Fruit fly (Drosophila melanogaster): ENCODE data around the gene CG6287.

Gene CG6287

dm6 chr2L:11155166-11155958 is at the start of gene CG6287:
TSS of gene CG6287 (minus strand) at chr2L:11155721.
- no peak for TF ChIP-seq psq (optimal IDR thresholded peaks at IDR 0.05)
- TF ChIP-seq insv (optimal IDR thresholded peaks at IDR 0.05): no peak
- TF ChIP-seq Sin3A (optimal IDR thresholded peaks at IDR 0.05): no peak
- TF ChIP-seq Myc (optimal IDR thresholded peaks at IDR 0.05): no peak
- no peak for TF ChIP-seq h (optimal IDR thresholded peaks at IDR 0.05)
- TF ChIP-seq ttk (optimal IDR thresholded peaks at IDR 0.05): no peak

DNA sequence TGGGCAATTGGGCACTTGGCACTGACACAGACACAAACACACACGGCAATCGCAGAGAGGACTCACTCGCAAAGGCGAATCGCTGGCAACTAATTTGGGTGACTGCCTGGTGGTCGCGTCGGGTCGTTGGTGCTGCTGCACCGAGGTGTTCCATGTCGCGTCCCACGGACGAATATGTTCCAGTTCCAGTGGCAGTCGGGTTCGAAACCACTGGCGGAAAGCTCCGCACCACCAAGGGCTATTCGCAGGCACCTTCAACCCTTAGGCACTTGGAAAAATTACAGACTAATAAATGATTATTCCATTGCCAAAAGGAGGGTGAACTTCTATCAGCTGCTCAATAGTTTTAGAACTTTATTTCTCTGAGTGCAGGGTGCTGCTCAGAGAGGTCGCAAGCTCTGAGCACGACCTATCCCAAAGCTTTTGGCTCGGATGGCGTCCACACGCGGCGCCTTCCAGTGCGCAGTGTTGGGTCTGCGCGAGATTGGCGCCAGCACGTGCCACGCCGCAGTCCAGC is 48.0 kb upstream of the CG6287 start, which contains the start of gene Ca-beta:
Ca-beta (minus strand) TSS at position 51 of the 517 bp plus-strand sequence.
- TF ChIP-seq h (optimal IDR thresholded peaks at IDR 0.05) (no peak), Myc (optimal IDR thresholded peaks at IDR 0.05) (no peak), insv (optimal IDR thresholded peaks at IDR 0.05) (no peak)

DNA sequence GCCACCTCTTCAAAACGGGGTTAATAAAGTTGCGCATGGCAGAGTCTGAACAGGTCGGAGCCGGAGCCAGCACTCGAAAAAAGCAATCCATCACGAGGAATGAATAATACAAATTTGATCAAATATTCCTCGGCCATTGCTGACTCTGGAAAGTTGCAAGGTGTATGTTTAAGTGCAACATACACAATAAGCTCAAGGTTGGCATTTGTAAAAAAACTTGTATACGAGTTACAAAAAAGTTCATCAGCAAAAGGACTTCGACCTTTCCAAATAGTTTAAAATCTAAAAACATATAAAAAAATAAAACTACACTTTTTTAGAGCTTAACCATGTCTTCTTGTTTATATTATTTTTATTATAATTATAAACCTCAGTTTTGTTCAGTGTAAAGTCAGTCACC is 45.2 kb upstream of the CG6287 start:
- TF ChIP-seq psq (optimal IDR thresholded peaks at IDR 0.05) (no peak), Sin3A (optimal IDR thresholded peaks at IDR 0.05) (no peak), ttk (optimal IDR thresholded peaks at IDR 0.05) (no peak), insv (optimal IDR thresholded peaks at IDR 0.05) (no peak), h (optimal IDR thresholded peaks at IDR 0.05) (no peak), Myc (optimal IDR thresholded peaks at IDR 0.05) (no peak)

dm6 chr2L:11199068-11199467 is 43.5 kb upstream of the CG6287 start:
- no peak for TF ChIP-seq h (optimal IDR thresholded peaks at IDR 0.05)
- TF ChIP-seq insv (optimal IDR thresholded peaks at IDR 0.05): no peak
- no peak for TF ChIP-seq psq (optimal IDR thresholded peaks at IDR 0.05)
- TF ChIP-seq ttk (optimal IDR thresholded peaks at IDR 0.05): no peak

- no peak for TF ChIP-seq Sin3A (optimal IDR thresholded peaks at IDR 0.05)
These were observed 41.3 kb upstream of the CG6287 start for dm6 chr2L:11196781-11197180.

- TF ChIP-seq psq (optimal IDR thresholded peaks at IDR 0.05) (no peak), ttk (optimal IDR thresholded peaks at IDR 0.05) (no peak), insv (optimal IDR thresholded peaks at IDR 0.05) (no peak), h (optimal IDR thresholded peaks at IDR 0.05) (no peak), Sin3A (optimal IDR thresholded peaks at IDR 0.05) (no peak), Myc (optimal IDR thresholded peaks at IDR 0.05) (no peak)
These were observed 40.7 kb upstream of the CG6287 start for dm6 chr2L:11196219-11196618.

dm6 chr2L:11192691-11193090 is 37.2 kb upstream of the CG6287 start:
- no peak for TF ChIP-seq Myc (optimal IDR thresholded peaks at IDR 0.05)
- TF ChIP-seq ttk (optimal IDR thresholded peaks at IDR 0.05): no peak
- no peak for TF ChIP-seq h (optimal IDR thresholded peaks at IDR 0.05)
- no peak for TF ChIP-seq psq (optimal IDR thresholded peaks at IDR 0.05)

DNA sequence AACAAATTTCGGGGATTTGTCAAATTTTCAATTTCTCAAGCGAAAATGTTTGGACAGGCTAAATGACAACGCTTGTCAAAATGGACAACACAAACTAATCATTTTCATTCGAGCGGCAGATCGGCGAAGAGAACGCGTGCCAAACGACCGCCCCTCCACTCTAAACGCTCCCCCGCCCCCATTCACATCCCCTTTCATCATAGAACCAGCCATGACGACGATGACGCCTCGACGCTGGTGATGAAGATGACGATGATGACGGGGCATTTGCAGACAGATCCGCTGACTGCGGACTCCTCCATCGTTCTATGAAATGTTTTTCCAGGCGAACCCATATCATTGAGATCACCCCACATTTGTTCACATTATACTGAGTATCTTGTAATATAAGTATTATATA is 34.6 kb upstream of the CG6287 start:
- no peak for TF ChIP-seq h (optimal IDR thresholded peaks at IDR 0.05)
- TF ChIP-seq insv (optimal IDR thresholded peaks at IDR 0.05): no peak
- no peak for TF ChIP-seq psq (optimal IDR thresholded peaks at IDR 0.05)
- no peak for TF ChIP-seq Sin3A (optimal IDR thresholded peaks at IDR 0.05)
- TF ChIP-seq ttk (optimal IDR thresholded peaks at IDR 0.05): no peak
- no peak for TF ChIP-seq Myc (optimal IDR thresholded peaks at IDR 0.05)

DNA sequence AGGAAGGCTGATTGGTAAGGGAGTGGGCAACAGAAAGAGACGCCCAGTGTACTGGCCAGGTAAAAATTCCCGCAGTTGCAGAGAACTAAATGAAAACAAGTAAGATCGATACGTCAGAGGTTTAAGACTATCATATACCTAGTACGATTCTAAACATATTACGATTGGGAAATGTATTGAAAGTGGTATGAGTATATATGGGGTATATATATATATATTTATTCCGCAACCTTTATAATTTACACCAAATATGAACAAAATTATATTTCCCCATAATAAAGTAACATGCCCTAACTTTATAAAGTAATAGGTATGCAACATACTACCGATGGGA is 33.6 kb upstream of the CG6287 start:
- TF ChIP-seq insv (optimal IDR thresholded peaks at IDR 0.05) (no peak), ttk (optimal IDR thresholded peaks at IDR 0.05) (no peak), Sin3A (optimal IDR thresholded peaks at IDR 0.05) (no peak)

- no peak for TF ChIP-seq insv (optimal IDR thresholded peaks at IDR 0.05)
- TF ChIP-seq Sin3A (optimal IDR thresholded peaks at IDR 0.05): no peak
- TF ChIP-seq Myc (optimal IDR thresholded peaks at IDR 0.05): no peak
- TF ChIP-seq psq (optimal IDR thresholded peaks at IDR 0.05): no peak
- TF ChIP-seq ttk (optimal IDR thresholded peaks at IDR 0.05): no peak
- TF ChIP-seq h (optimal IDR thresholded peaks at IDR 0.05): no peak
These were observed 33.0 kb upstream of the CG6287 start for dm6 chr2L:11188395-11189115.

DNA sequence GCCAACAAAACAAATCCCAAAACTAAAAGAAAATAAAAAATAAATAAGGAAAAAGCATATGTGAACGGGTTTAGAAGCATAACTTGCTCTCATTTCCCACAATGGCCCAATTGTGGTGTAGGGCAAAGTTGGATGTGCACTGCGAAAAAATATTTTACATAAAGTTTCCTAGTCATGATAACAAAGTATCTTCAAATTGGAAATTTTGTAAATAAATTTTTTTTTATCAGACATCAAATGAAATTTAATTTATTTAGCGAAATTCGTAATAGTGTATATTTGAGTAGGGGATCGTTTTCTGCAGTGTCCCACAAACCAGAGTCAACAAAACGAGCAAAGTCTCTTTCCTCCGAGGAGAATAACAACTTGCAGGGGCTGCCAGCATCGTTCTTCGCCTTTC is 28.6 kb upstream of the CG6287 start:
- TF ChIP-seq ttk (optimal IDR thresholded peaks at IDR 0.05): no peak
- no peak for TF ChIP-seq psq (optimal IDR thresholded peaks at IDR 0.05)
- TF ChIP-seq h (optimal IDR thresholded peaks at IDR 0.05): no peak
- TF ChIP-seq Myc (optimal IDR thresholded peaks at IDR 0.05): no peak
- TF ChIP-seq Sin3A (optimal IDR thresholded peaks at IDR 0.05): no peak
- no peak for TF ChIP-seq insv (optimal IDR thresholded peaks at IDR 0.05)

- TF ChIP-seq Myc (optimal IDR thresholded peaks at IDR 0.05): no peak
- no peak for TF ChIP-seq h (optimal IDR thresholded peaks at IDR 0.05)
- no peak for TF ChIP-seq psq (optimal IDR thresholded peaks at IDR 0.05)
- TF ChIP-seq Sin3A (optimal IDR thresholded peaks at IDR 0.05): no peak
- no peak for TF ChIP-seq ttk (optimal IDR thresholded peaks at IDR 0.05)
- TF ChIP-seq insv (optimal IDR thresholded peaks at IDR 0.05): no peak
These were observed 27.2 kb upstream of the CG6287 start for dm6 chr2L:11182610-11183243.

All from Kc167 (cell line).